Fruit fly (Drosophila melanogaster) whole organism, embryonic: ENCODE measurements around the gene CG5376.

Source experiments
- CG11247 ChIP-seq: fragments of 200-800 bp; sonication (Bioruptor generic); IDR thresholded peaks from 2 replicates; pipeline ENCODE4 v1.3.6; 2022; ENCODE audit warnings: missing biosample characterization, missing genetic modification characterization
- CG30403 ChIP-seq: fragments of 200-800 bp; sonication (Bioruptor generic); optimal IDR thresholded peaks from 3 replicates; lab custom pipeline; 2016; ENCODE audit warnings: missing biosample characterization, missing genetic modification characterization
- CG30431 ChIP-seq: fragments of 200-800 bp; sonication (Bioruptor generic); optimal IDR thresholded peaks from 2 replicates; lab custom pipeline; 2017; ENCODE audit warnings: missing biosample characterization, missing genetic modification characterization
- CG3065 ChIP-seq: fragments of 200-800 bp; sonication (Bioruptor generic); optimal IDR thresholded peaks from 2 replicates; lab custom pipeline; 2016; ENCODE audit warnings: missing biosample characterization, missing genetic modification characterization
- CG31365 ChIP-seq: fragments of 200-800 bp; sonication (Bioruptor generic); optimal IDR thresholded peaks from 2 replicates; lab custom pipeline; 2018; ENCODE audit warnings: missing biosample characterization, mild to moderate bottlenecking, missing genetic modification characterization
- CG33557 ChIP-seq: fragments of 200-800 bp; sonication (Bioruptor generic); optimal IDR thresholded peaks from 2 replicates; lab custom pipeline; 2019; ENCODE audit warnings: missing biosample characterization, mild to moderate bottlenecking, missing genetic modification characterization, moderate library complexity
- CG3726 ChIP-seq: fragments of 200-800 bp; sonication (Bioruptor generic); IDR thresholded peaks from 3 replicates; pipeline ENCODE4, ENCODE4 v1.3.6; 2022; ENCODE audit warnings: missing biosample characterization, missing genetic modification characterization
- CG42726 ChIP-seq: fragments of 200-800 bp; sonication (Bioruptor generic); IDR thresholded peaks from 2 replicates; pipeline ENCODE4 v1.3.6; 2022; ENCODE audit warnings: missing biosample characterization, missing genetic modification characterization; ENCODE audit not compliant: partially characterized antibody
- CG4854 ChIP-seq: fragments of 200-800 bp; sonication (Bioruptor generic); optimal IDR thresholded peaks from 2 replicates; lab custom pipeline; 2016; ENCODE audit warnings: missing biosample characterization, missing genetic modification characterization, inconsistent platforms
- CG5180 ChIP-seq: fragments of 200-800 bp; sonication (Bioruptor generic); optimal IDR thresholded peaks from 3 replicates; lab custom pipeline; 2017; ENCODE audit warnings: missing biosample characterization, missing genetic modification characterization, mild to moderate bottlenecking, moderate library complexity, missing genetic modification reagents
- CG6813 ChIP-seq: fragments of 200-800 bp; sonication (Bioruptor generic); optimal IDR thresholded peaks from 2 replicates; lab custom pipeline; 2017; ENCODE audit warnings: missing biosample characterization, missing genetic modification characterization, mild to moderate bottlenecking, moderate library complexity, missing genetic modification reagents
- CG8290 ChIP-seq, 3 experiments: fragments of 200-800 bp; sonication (Bioruptor generic); optimal IDR thresholded peaks; 2 replicates each; lab custom pipeline; 2016 to 2019; ENCODE audit warnings: missing biosample characterization in 3 of 3, missing genetic modification characterization in 3 of 3, mild to moderate bottlenecking in 2 of 3, moderate library complexity in 1 of 3
- CG9797 ChIP-seq: fragments of 200-800 bp; sonication (Bioruptor generic); optimal IDR thresholded peaks from 3 replicates; lab custom pipeline; 2018; ENCODE audit warnings: missing biosample characterization, mild to moderate bottlenecking, missing genetic modification characterization
- Chrac-16 ChIP-seq: fragments of 200-800 bp; sonication (Bioruptor generic); optimal IDR thresholded peaks from 3 replicates; lab custom pipeline; 2016; ENCODE audit warnings: missing biosample characterization, missing genetic modification characterization
- Dfd ChIP-seq, 2 experiments: fragments of >200 bp; optimal IDR thresholded peaks; 2 replicates each; lab custom pipeline; 2017; ENCODE audit warnings: missing biosample characterization in 2 of 2, missing genetic modification characterization in 2 of 2
- Dll ChIP-seq: fragments of 200-800 bp; sonication (Bioruptor generic); IDR thresholded peaks from 4 replicates; pipeline ENCODE4 v1.3.6; 2022; ENCODE audit warnings: missing biosample characterization, missing genetic modification characterization; ENCODE audit not compliant: partially characterized antibody
- Drgx ChIP-seq: fragments of 200-800 bp; sonication (Bioruptor generic); IDR thresholded peaks from 2 replicates; pipeline ENCODE4 v1.3.6; 2022; ENCODE audit warnings: missing biosample characterization, missing genetic modification characterization
- ERR ChIP-seq: fragments of 200-800 bp; sonication (Bioruptor generic); optimal IDR thresholded peaks from 2 replicates; lab custom pipeline; 2016; ENCODE audit warnings: missing biosample characterization, missing genetic modification characterization
- Fer3 ChIP-seq: fragments of 200-800 bp; sonication (Bioruptor generic); optimal IDR thresholded peaks from 2 replicates; lab custom pipeline; 2018; ENCODE audit warnings: missing biosample characterization, mild to moderate bottlenecking, missing genetic modification characterization, moderate library complexity
- HmgZ ChIP-seq: fragments of 200-800 bp; sonication (Bioruptor generic); optimal IDR thresholded peaks from 2 replicates; lab custom pipeline; 2018; ENCODE audit warnings: missing biosample characterization, mild to moderate bottlenecking, missing genetic modification characterization
- Hr51 ChIP-seq, 2 experiments: fragments of 200-800 bp; sonication (Bioruptor generic); optimal IDR thresholded peaks; 2 replicates in 1 of 2; 3 replicates in 1 of 2; lab custom pipeline; 2016 to 2018; ENCODE audit warnings: missing biosample characterization in 2 of 2, missing genetic modification characterization in 2 of 2, mild to moderate bottlenecking in 1 of 2, moderate library complexity in 1 of 2
- Lhr ChIP-seq: fragments of 200-800 bp; sonication (Bioruptor generic); optimal IDR thresholded peaks from 3 replicates; lab custom pipeline; 2017; ENCODE audit warnings: mild to moderate bottlenecking, missing biosample characterization, missing genetic modification reagents, missing genetic modification characterization
- Meics ChIP-seq: fragments of 200-800 bp; sonication (Bioruptor generic); optimal IDR thresholded peaks from 2 replicates; lab custom pipeline; 2017; ENCODE audit warnings: missing biosample characterization, mild to moderate bottlenecking, missing genetic modification characterization
- NC2β ChIP-seq: fragments of 200-800 bp; sonication (Bioruptor generic); optimal IDR thresholded peaks from 2 replicates; lab custom pipeline; 2016; ENCODE audit warnings: missing biosample characterization, missing genetic modification characterization
- Rx ChIP-seq: fragments of 200-800 bp; sonication (Bioruptor generic); IDR thresholded peaks from 2 replicates; pipeline ENCODE4 v1.3.6; 2022; ENCODE audit warnings: missing biosample characterization, missing genetic modification characterization
- Spps ChIP-seq: fragments of 200-800 bp; sonication (Bioruptor generic); optimal IDR thresholded peaks from 2 replicates; lab custom pipeline; 2018; ENCODE audit warnings: missing biosample characterization, mild to moderate bottlenecking, missing genetic modification characterization
- TFAM ChIP-seq: fragments of 200-800 bp; sonication (Bioruptor generic); optimal IDR thresholded peaks from 2 replicates; lab custom pipeline; 2017; ENCODE audit warnings: missing biosample characterization, missing genetic modification characterization, inconsistent platforms
- Trl ChIP-seq, 3 experiments: fragments of >200 bp in 2 of 3; fragments of 200-800 bp in 1 of 3; sonication (Bioruptor generic) in 1 of 3; optimal IDR thresholded peaks; 2 replicates in 1 of 3; 3 replicates in 2 of 3; lab custom pipeline; 2016 to 2017; ENCODE audit warnings: missing biosample characterization in 1 of 3, missing genetic modification characterization in 1 of 3
- Xbp1 ChIP-seq: fragments of 200-800 bp; sonication (Bioruptor generic); optimal IDR thresholded peaks from 3 replicates; lab custom pipeline; 2016; ENCODE audit warnings: missing biosample characterization, mild to moderate bottlenecking, missing genetic modification characterization
- ato ChIP-seq: fragments of 200-800 bp; sonication (Bioruptor generic); IDR thresholded peaks from 2 replicates; pipeline ENCODE4 v1.3.6; 2022; ENCODE audit warnings: missing biosample characterization, missing genetic modification characterization; ENCODE audit not compliant: partially characterized antibody
- bab2 ChIP-seq: fragments of 200-800 bp; sonication (Bioruptor generic); optimal IDR thresholded peaks from 2 replicates; lab custom pipeline; 2016; ENCODE audit warnings: missing biosample characterization, missing genetic modification characterization
- bcd ChIP-seq: fragments of 200-800 bp; sonication (Bioruptor generic); optimal IDR thresholded peaks from 2 replicates; lab custom pipeline; 2017; ENCODE audit warnings: missing biosample characterization, mild to moderate bottlenecking, missing genetic modification characterization
- caup ChIP-seq: fragments of 200-800 bp; sonication (Bioruptor generic); optimal IDR thresholded peaks from 3 replicates; lab custom pipeline; 2017; ENCODE audit warnings: missing biosample characterization, mild to moderate bottlenecking, missing genetic modification characterization, moderate library complexity; ENCODE audit not compliant: severe bottlenecking
- cwo ChIP-seq: fragments of 200-800 bp; sonication (Bioruptor generic); optimal IDR thresholded peaks from 3 replicates; lab custom pipeline; 2017; ENCODE audit warnings: missing biosample characterization, missing genetic modification characterization, mild to moderate bottlenecking, moderate library complexity, missing genetic modification reagents
- dm ChIP-seq: fragments of 200-800 bp; sonication (Bioruptor generic); optimal IDR thresholded peaks from 3 replicates; lab custom pipeline; 2016; ENCODE audit warnings: missing biosample characterization, missing genetic modification characterization
- dysf ChIP-seq: fragments of 200-800 bp; sonication (Bioruptor generic); IDR thresholded peaks from 3 replicates; pipeline ENCODE4 v1.3.6; 2022; ENCODE audit warnings: missing biosample characterization, missing genetic modification characterization
- ems ChIP-seq: fragments of 200-800 bp; sonication (Bioruptor generic); optimal IDR thresholded peaks from 3 replicates; lab custom pipeline; 2016; ENCODE audit warnings: missing biosample characterization, missing genetic modification characterization
- exex ChIP-seq: fragments of 200-800 bp; sonication (Bioruptor generic); optimal IDR thresholded peaks from 4 replicates; lab custom pipeline; 2018; ENCODE audit warnings: missing biosample characterization, mild to moderate bottlenecking, missing genetic modification characterization, moderate library complexity
- eyg ChIP-seq: fragments of 200-800 bp; sonication (Bioruptor generic); optimal IDR thresholded peaks from 3 replicates; lab custom pipeline; 2016; ENCODE audit warnings: missing biosample characterization, missing genetic modification characterization
- fru ChIP-seq: fragments of >200 bp; optimal IDR thresholded peaks from 2 replicates; lab custom pipeline; 2017
- jing ChIP-seq: fragments of 200-800 bp; sonication (Bioruptor generic); optimal IDR thresholded peaks from 2 replicates; lab custom pipeline; 2018; ENCODE audit warnings: missing biosample characterization, mild to moderate bottlenecking, missing genetic modification characterization
- kah ChIP-seq: fragments of 200-800 bp; sonication (Bioruptor generic); optimal IDR thresholded peaks from 2 replicates; lab custom pipeline; 2018; ENCODE audit warnings: missing biosample characterization, mild to moderate bottlenecking, missing genetic modification characterization
- pho ChIP-seq: fragments of 200-800 bp; sonication (Bioruptor generic); optimal IDR thresholded peaks from 2 replicates; lab custom pipeline; 2016; ENCODE audit warnings: missing biosample characterization, missing genetic modification characterization
- phol ChIP-seq: fragments of 200-800 bp; sonication (Bioruptor generic); optimal IDR thresholded peaks from 3 replicates; lab custom pipeline; 2018; ENCODE audit warnings: missing biosample characterization, mild to moderate bottlenecking, missing genetic modification characterization, moderate library complexity
- repo ChIP-seq: fragments of 200-800 bp; sonication (Bioruptor generic); optimal IDR thresholded peaks from 2 replicates; lab custom pipeline; 2016; ENCODE audit warnings: missing biosample characterization, missing genetic modification characterization
- run ChIP-seq: fragments of 200-800 bp; sonication (Bioruptor generic); optimal IDR thresholded peaks from 3 replicates; lab custom pipeline; 2018; ENCODE audit warnings: missing biosample characterization, mild to moderate bottlenecking, missing genetic modification characterization
- sima ChIP-seq: fragments of 200-800 bp; sonication (Bioruptor generic); optimal IDR thresholded peaks from 2 replicates; lab custom pipeline; 2016; ENCODE audit warnings: missing biosample characterization, missing genetic modification characterization
- slbo ChIP-seq: fragments of 200-800 bp; sonication (Bioruptor generic); IDR thresholded peaks from 2 replicates; pipeline ENCODE4 v1.3.6; 2022; ENCODE audit warnings: missing biosample characterization, missing genetic modification characterization
- zfh1 ChIP-seq: fragments of 200-800 bp; sonication (Bioruptor generic); IDR thresholded peaks from 3 replicates; pipeline ENCODE4 v1.3.6; 2022; ENCODE audit warnings: missing biosample characterization, missing genetic modification characterization

Gene CG5376

DNA sequence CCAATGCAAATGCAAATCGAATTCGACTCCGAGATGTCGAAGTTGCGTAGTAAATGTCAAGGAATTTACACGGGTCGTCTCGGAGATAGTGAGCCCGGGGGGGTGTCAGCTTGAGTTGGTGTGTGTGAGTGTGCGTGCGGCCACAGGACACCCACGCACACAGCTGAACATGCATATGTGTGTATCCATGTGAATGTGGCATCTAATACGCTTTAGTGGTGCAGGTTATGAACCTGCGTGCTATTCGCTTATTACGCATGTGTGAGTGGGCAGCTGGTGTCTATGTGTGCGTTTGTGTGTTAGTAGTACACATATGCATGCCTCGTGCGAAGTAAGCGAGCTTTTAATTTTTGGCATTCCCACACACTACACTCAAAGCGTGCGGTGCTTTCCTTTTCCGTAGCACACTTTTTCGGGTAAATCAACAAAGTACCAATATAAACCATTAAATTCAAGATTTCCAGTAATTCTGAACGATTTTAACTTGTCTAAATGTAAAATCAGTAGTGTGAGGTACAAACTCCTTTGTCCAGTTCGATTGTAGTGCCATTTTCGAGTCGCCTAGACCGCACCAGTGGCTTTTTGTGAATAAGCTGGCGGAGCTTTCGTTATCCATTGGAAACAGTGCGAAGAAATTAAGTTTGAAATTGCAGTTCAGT lies 19.8 kb downstream of the CG5376 start (continued):
- peak; percentile 65 for TF ChIP-seq exex
- peak; percentile 63 for TF ChIP-seq sima
- no peak for TF ChIP-seq Dfd (GFP tag; optimal IDR thresholded peaks at IDR 0.05; lab: Kevin White, UChicago)
- TF ChIP-seq caup (GFP tag; lab: Kevin White, UChicago): peak; percentile 93
- peak; percentile 91 for TF ChIP-seq slbo (GFP tag; lab: Robert Waterston, UW)
- no peak for TF ChIP-seq CG42726
- TF ChIP-seq CG3065 (GFP tag; lab: Kevin White, UChicago): no peak
- peak; percentile 93 for TF ChIP-seq Meics
- TF ChIP-seq Spps: peak; percentile 11
- peak; percentile 90 for TF ChIP-seq cwo (GFP tag; lab: Kevin White, UChicago)
- TF ChIP-seq TFAM (GFP tag; lab: Kevin White, UChicago): no peak
- peak; percentile 79 for TF ChIP-seq ems (GFP tag; lab: Kevin White, UChicago)
- no peak for TF ChIP-seq ato
- no peak for TF ChIP-seq Lhr (GFP tag; lab: Kevin White, UChicago)
- no peak for TF ChIP-seq CG4854 (GFP tag; lab: Kevin White, UChicago)
- TF ChIP-seq Xbp1 (GFP tag; lab: Kevin White, UChicago): peak; percentile 90
- peak; percentile 68 for TF ChIP-seq NC2β (GFP tag; lab: Kevin White, UChicago)
- peak; percentile 86 for TF ChIP-seq bcd
- peak; percentile 89 for TF ChIP-seq CG30403 (GFP tag; lab: Kevin White, UChicago)
- TF ChIP-seq Fer3 (tag; lab: Kevin White, UChicago): peak; percentile 89
- TF ChIP-seq dysf: peak; percentile 89
- peak; percentile 81 for TF ChIP-seq CG11247
- peak; percentile 80 for TF ChIP-seq CG6813 (GFP tag; lab: Kevin White, UChicago)
- peak; percentile 67 for TF ChIP-seq Rx (GFP tag; lab: Robert Waterston, UW)
- TF ChIP-seq ERR: peak; percentile 73
- peak; percentile 76; the same call in 2 of the 3 replicates for TF ChIP-seq CG3726 (GFP tag; lab: Robert Waterston, UW)
- TF ChIP-seq repo: peak; percentile 72
- peak; percentile 74 for TF ChIP-seq run (tag; lab: Kevin White, UChicago)
- peak; percentile 76 for TF ChIP-seq CG5180 (GFP tag; lab: Kevin White, UChicago)
- peak; percentile 84 to 96 for TF ChIP-seq Hr51 (GFP tag; optimal IDR thresholded peaks at IDR 0.05; lab: Kevin White, UChicago)
- TF ChIP-seq pho (GFP tag; lab: Kevin White, UChicago): peak; percentile 85
- peak; percentile 82 for TF ChIP-seq phol
- TF ChIP-seq fru (lab: Kevin White, UChicago): no peak
- TF ChIP-seq CG30431 (GFP tag; lab: Kevin White, UChicago): peak; percentile 67
- peak; percentile 88 for TF ChIP-seq eyg (GFP tag; lab: Kevin White, UChicago)
- TF ChIP-seq Trl (optimal IDR thresholded peaks at IDR 0.05; lab: Kevin White, UChicago): no peak
- TF ChIP-seq Trl (GFP tag; optimal IDR thresholded peaks at IDR 0.05; lab: Kevin White, UChicago): peak; percentile 91
- TF ChIP-seq jing: peak; percentile 64
- peak; percentile 67 for TF ChIP-seq dm (GFP tag; lab: Kevin White, UChicago)
- no peak for TF ChIP-seq Dll (GFP tag; lab: Robert Waterston, UW)
- no peak for TF ChIP-seq CG8290 (GFP tag; optimal IDR thresholded peaks at IDR 0.05; lab: Kevin White, UChicago)
- no peak for TF ChIP-seq CG8290 (tag; optimal IDR thresholded peaks at IDR 0.05; lab: Kevin White, UChicago)
- TF ChIP-seq CG33557 (GFP tag; lab: Kevin White, UChicago): no peak
- peak; percentile 87 for TF ChIP-seq bab2 (GFP tag; lab: Kevin White, UChicago)
- no peak for TF ChIP-seq CG9797 (GFP tag; lab: Kevin White, UChicago)
- TF ChIP-seq Chrac-16 (GFP tag; lab: Kevin White, UChicago): peak; percentile 81
- peak; percentile 77 for TF ChIP-seq Drgx (GFP tag; lab: Robert Waterston, UW)
- peak; percentile 71 for TF ChIP-seq zfh1 (GFP tag; lab: Robert Waterston, UW)
- TF ChIP-seq kah (GFP tag; lab: Kevin White, UChicago): peak; percentile 60
- peak; percentile 90 for TF ChIP-seq HmgZ (tag; lab: Kevin White, UChicago)
- peak; percentile 74 for TF ChIP-seq CG31365 (tag; lab: Kevin White, UChicago)
